Fruit fly (Drosophila melanogaster): ENCODE data around the gene Klp68D.

The Klp68D gene

DNA sequence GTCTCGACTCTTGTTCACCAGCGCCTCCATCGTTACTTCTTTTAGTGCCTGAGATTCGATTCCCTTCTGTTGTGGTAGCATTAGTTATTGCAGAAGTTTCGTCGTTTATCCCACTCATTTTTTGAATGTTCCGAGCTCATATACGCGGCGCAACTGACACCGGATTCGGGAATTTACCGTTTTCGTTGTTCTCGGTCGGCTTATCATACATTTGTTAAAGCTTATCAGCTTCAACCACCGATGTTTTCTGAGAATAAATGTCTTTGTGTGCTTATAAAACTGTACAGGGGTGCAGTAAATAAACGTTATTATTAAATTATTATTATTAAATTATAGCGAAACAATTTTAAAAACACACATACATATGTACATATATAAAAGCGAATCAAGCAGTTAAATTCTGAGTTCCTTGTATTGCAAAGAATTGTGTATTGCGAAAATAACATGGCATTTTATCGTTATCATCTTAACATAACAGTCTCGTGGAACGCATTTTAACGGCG, 41.2 kb downstream of the Klp68D start, which contains the start of gene CG43064:
TSS of gene CG43064 (minus strand) at position 147 of the 503 bp plus-strand sequence.
- TF ChIP-seq CG8478 (optimal IDR thresholded peaks at IDR 0.05) = no peak
- no peak for TF ChIP-seq CTCF (optimal IDR thresholded peaks at IDR 0.05)

DNA sequence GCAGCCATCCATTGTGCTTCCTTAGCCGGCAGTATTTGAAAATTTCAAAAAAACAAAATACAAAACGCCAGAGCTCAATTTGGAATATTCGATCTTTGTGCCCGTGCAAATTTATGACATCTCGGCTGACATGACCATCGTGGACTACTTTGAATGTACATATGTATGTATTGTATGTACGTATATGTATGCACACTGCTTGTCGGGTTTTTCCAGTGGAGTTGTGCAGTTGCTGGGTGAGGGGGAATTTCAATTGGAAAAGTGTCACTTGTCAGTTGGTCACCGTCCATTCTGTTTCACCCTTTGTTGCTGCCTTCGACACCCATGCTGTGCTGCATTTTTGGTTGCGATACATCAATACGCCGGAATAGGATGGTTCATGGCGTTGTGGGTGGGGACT, 52.3 kb downstream of the Klp68D start, which contains the start of gene CG12521:
TSS of gene CG12521 (minus strand) at position 101 of the 400 bp plus-strand sequence.
- TF ChIP-seq CG8478 (optimal IDR thresholded peaks at IDR 0.05) (no peak), CTCF (optimal IDR thresholded peaks at IDR 0.05) (no peak)
